Worm (Caenorhabditis elegans): ENCODE data around the gene ZC443.3.

- TF ChIP-seq klf-2 (GFP tag; conservative IDR thresholded peaks at IDR 0.05) (no peak), ref-1 (GFP tag; conservative IDR thresholded peaks at IDR 0.05) (no peak), ztf-29 (GFP tag; IDR thresholded peaks at IDR 0.05) (no peak), flt-1 (GFP tag; IDR thresholded peaks at IDR 0.05) (no peak), ztf-23 (GFP tag; IDR thresholded peaks at IDR 0.05) (no peak), tab-1 (GFP tag; IDR thresholded peaks at IDR 0.05) (no peak), med-1 (GFP tag; optimal IDR thresholded peaks at IDR 0.05; ENCODE audit: insufficient read depth) (no peak)
These were observed 35.8 kb upstream of the ZC443.3 start, which contains the start of gene C44H9.5 for ce11 chrV:12849736-12850135.

All from whole organism, midembryonic.